Fruit fly (Drosophila melanogaster): Measurements from ENCODE around the gene Or98b.

Or98b gene

DNA sequence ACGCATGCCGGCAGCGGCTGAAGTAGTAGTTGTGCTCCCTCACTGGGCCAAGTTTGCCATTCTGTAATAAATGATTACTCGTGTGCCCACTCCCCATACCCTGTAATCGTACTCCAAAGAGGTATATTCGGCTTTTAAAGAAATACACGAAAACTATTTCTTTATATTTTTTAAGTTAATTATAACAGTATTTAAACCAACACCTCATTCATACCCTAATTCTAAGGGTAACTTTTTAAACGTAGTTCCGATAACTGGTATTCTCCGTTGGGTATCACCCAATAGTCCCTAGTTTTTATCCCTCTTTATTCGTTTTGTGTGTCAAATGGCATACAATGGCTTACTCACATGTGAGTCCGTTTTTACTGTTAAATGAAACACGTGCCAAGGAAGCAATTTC is 25.6 kb downstream of the Or98b start (continued):
- no peak for TF ChIP-seq CG9437 (GFP tag; optimal IDR thresholded peaks at IDR 0.05)

dm6 chr3R:28389864-28390263 is 37.8 kb downstream of the Or98b start:
- TF ChIP-seq Hr39 (optimal IDR thresholded peaks at IDR 0.05) (peak; percentile 82), CG11560 (tag; IDR thresholded peaks at IDR 0.05) (no peak), CG16813 (GFP tag; IDR thresholded peaks at IDR 0.05; ENCODE audit: partially characterized antibody) (no peak), cato (GFP tag; optimal IDR thresholded peaks at IDR 0.05; ENCODE audit: borderline replicate concordance) (no peak)
